Fruit fly (Drosophila melanogaster): ENCODE results near the gene Sec13.

- TF ChIP-seq psq (optimal IDR thresholded peaks at IDR 0.05) (no peak), h (optimal IDR thresholded peaks at IDR 0.05) (no peak), insv (optimal IDR thresholded peaks at IDR 0.05) (no peak), ttk (optimal IDR thresholded peaks at IDR 0.05) (no peak), Sin3A (optimal IDR thresholded peaks at IDR 0.05) (no peak), Myc (optimal IDR thresholded peaks at IDR 0.05) (no peak)
These were observed 30.8 kb downstream of the Sec13 start for dm6 chr3R:23386907-23387306.
